Worm (Caenorhabditis elegans) whole organism, L1 larva: ENCODE measurements around the gene F01D5.2.

Experiments
- egl-13 ChIP-seq: sonication (generic microtip); optimal IDR thresholded peaks from 2 replicates; lab custom pipeline; 2016; ENCODE audit warnings: missing genotype, missing genetic modification reagents, missing genetic modification characterization, missing compliant biosample characterization
- mef-2 ChIP-seq: fragments of 150-350 bp; optimal IDR thresholded peaks from 2 replicates; lab custom pipeline; 2014; ENCODE audit warnings: missing biosample characterization, missing genetic modification characterization
- nhr-237 ChIP-seq: fragments of 150-350 bp; optimal IDR thresholded peaks from 2 replicates; lab custom pipeline; 2014; ENCODE audit warnings: missing biosample characterization, missing genetic modification characterization
- nhr-76 ChIP-seq: sonication (generic microtip); optimal IDR thresholded peaks from 2 replicates; lab custom pipeline; 2017; ENCODE audit warnings: missing biosample characterization, missing genetic modification characterization
- nhr-90 ChIP-seq: sonication (generic microtip); optimal IDR thresholded peaks from 2 replicates; lab custom pipeline; 2016; ENCODE audit warnings: mild to moderate bottlenecking, missing genetic modification characterization, missing compliant biosample characterization; ENCODE audit not compliant: poor library complexity
- skn-1 ChIP-seq: fragments of 150-350 bp; optimal IDR thresholded peaks from 2 replicates; lab custom pipeline; 2014; ENCODE audit warnings: missing biosample characterization, missing genetic modification characterization
- unc-130 ChIP-seq: fragments of 150-350 bp; optimal IDR thresholded peaks from 2 replicates; lab custom pipeline; 2017; ENCODE audit warnings: missing biosample characterization, missing genetic modification characterization, inconsistent platforms
- ztf-4 ChIP-seq: fragments of 150-350 bp; optimal IDR thresholded peaks from 2 replicates; lab custom pipeline; 2014; ENCODE audit warnings: missing biosample characterization, missing genetic modification characterization

ce11 chrII:14040204-14040842, 41.5 kb upstream of the F01D5.2 start:
- peak; percentile 65 for TF ChIP-seq nhr-237 (tag; lab: Kevin White, UChicago)
- peak; percentile 82 for TF ChIP-seq unc-130
- peak; percentile 83 for TF ChIP-seq skn-1 (tag; lab: Kevin White, UChicago)
- peak; percentile 92 for TF ChIP-seq egl-13 (tag; lab: Kevin White, UChicago)
- TF ChIP-seq ztf-4, result peak; percentile 79
- TF ChIP-seq mef-2 (tag; lab: Kevin White, UChicago), result peak; percentile 85
- peak; percentile 83 for TF ChIP-seq nhr-90 (tag; lab: Kevin White, UChicago)
- TF ChIP-seq nhr-76 (tag; lab: Kevin White, UChicago), result no peak
